Worm (Caenorhabditis elegans): ENCODE measurements around the gene acbp-7.

DNA sequence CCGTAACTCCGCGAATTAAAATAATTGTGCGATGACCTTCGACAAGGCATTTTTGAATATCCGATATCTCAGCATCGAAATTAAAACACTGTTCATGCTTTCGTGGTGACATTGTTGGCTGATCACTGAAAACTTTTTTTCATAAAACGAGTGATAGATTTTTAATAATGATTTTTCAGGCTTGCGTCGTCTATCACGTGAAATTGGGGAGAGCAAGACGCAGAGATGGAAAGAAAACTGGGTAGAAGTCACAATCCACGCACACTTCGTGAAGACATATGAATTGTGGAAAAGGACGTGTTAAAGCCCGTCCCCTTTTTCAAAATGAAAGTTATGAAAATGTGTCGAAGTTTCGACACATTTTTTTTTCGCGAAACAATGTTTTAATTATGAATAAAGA lies 12.2 kb downstream of the acbp-7 start, which contains the start of gene nonu-1:
- TF ChIP-seq nhr-11 (tag; optimal IDR thresholded peaks at IDR 0.05) (no peak), skn-1 (tag; optimal IDR thresholded peaks at IDR 0.05) (no peak), zag-1 (tag; optimal IDR thresholded peaks at IDR 0.05) (no peak), mab-5 (tag; optimal IDR thresholded peaks at IDR 0.05) (no peak), mdl-1 (tag; optimal IDR thresholded peaks at IDR 0.05) (no peak), ztf-4 (tag; optimal IDR thresholded peaks at IDR 0.05) (no peak), unc-39 (tag; optimal IDR thresholded peaks at IDR 0.05) (no peak), elt-3 (tag; optimal IDR thresholded peaks at IDR 0.05) (no peak), ceh-82 (tag; optimal IDR thresholded peaks at IDR 0.05) (no peak)

Data from whole organism, L2 larva.